Worm (Caenorhabditis elegans): ENCODE data around the gene srh-99.

DNA sequence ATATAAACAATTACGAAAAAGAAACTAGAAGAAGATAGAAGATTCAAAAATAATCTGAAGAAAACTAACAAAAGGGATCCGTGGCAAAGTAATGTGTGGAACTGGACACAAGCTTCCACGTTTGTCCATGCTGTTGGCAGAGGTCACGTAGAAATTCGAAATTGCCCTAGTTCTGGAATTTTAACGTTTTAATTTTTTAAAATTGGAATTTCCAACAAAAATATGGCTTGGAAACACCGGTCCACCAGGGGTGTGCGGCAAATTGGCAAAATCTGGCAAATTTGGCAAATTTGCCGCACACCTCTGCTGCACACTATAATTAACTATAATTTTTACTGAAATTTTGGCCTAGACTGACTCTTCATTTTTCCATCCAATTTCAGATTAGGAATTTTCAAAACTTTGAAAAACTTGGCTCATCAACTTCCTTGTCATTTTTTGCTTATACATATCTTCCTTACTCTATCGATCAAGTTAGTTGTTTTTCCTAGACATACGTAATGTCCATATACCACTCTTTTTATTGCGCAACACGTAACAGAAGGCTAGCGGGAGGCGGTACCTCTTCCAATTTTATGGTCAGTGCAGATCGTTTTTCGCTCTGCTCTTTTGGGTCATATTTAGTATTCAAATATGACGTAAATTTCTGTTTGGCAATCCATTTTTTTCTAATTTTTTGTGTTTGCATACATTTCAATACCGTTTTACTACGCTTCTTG lies 34.8 kb downstream of the srh-99 start, which contains the start of gene F19B10.10:
- no peak for TF ChIP-seq nhr-77 (tag; optimal IDR thresholded peaks at IDR 0.05)
- no peak for TF ChIP-seq ceh-82 (tag; optimal IDR thresholded peaks at IDR 0.05)
- no peak for TF ChIP-seq zag-1 (tag; optimal IDR thresholded peaks at IDR 0.05)
